Worm (Caenorhabditis elegans) whole organism, late embryonic: ENCODE data around the gene znf-474.

ENCODE experiments used
- dmd-4 ChIP-seq: sonication (generic microtip); optimal IDR thresholded peaks from 2 replicates; lab custom pipeline; 2016; ENCODE audit warnings: borderline replicate concordance, missing genetic modification characterization, missing compliant biosample characterization
- fax-1 ChIP-seq: sonication (generic microtip); optimal IDR thresholded peaks from 2 replicates; lab custom pipeline; 2016; ENCODE audit warnings: missing genotype, missing genetic modification characterization, missing compliant biosample characterization
- lim-6 ChIP-seq: sonication (generic microtip); optimal IDR thresholded peaks from 2 replicates; lab custom pipeline; 2016; ENCODE audit warnings: missing genetic modification characterization, missing compliant biosample characterization
- pha-2 ChIP-seq: sonication (generic microtip); optimal IDR thresholded peaks from 2 replicates; lab custom pipeline; 2017; ENCODE audit warnings: mild to moderate bottlenecking, missing genetic modification characterization, missing compliant biosample characterization
- pqm-1 ChIP-seq: sonication (generic microtip); optimal IDR thresholded peaks from 2 replicates; lab custom pipeline; 2016; ENCODE audit warnings: missing genetic modification characterization, missing compliant biosample characterization
- zip-5 ChIP-seq: sonication (generic microtip); optimal IDR thresholded peaks from 2 replicates; lab custom pipeline; 2016; ENCODE audit warnings: missing genetic modification characterization, missing compliant biosample characterization
- ztf-16 ChIP-seq: sonication (generic microtip); optimal IDR thresholded peaks from 2 replicates; lab custom pipeline; 2017; ENCODE audit warnings: missing genetic modification characterization, missing compliant biosample characterization

DNA sequence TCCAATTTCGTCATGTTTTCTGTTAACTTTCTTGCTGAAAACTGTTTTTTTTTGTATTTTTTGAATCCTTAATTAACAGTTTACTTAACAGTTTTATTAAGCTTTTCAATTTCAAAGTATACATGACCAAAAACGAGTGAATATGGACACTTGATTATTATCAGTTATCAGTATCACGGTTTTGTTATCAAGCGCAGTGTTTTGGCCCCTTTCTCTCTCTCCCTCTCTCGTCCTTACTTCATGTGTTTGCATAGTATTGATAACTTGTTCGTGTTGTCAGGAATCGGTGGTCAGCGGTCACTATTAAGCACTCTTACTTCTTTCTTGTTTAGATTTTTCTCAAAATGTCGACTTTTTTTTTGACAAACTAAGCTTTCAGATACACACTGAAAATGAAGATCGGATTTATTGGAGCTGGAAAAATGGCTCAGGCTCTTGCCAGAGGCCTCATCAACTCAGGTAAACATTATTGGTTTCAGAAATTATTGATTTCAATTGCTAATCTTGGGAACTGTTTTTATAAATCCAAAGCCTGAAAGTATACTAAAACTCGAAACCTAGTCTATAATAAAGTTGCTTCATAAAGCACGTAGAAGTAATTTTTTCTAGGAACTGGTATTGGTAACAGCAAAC is 3.2 kb upstream of the znf-474 start, which contains the start of gene pycr-1:
- TF ChIP-seq zip-5 (tag; lab: Kevin White, UChicago), result no peak
- no peak for TF ChIP-seq fax-1 (tag; lab: Kevin White, UChicago)
- no peak for TF ChIP-seq pqm-1 (tag; lab: Kevin White, UChicago)
- TF ChIP-seq pha-2 (tag; lab: Kevin White, UChicago), result no peak
- no peak for TF ChIP-seq ztf-16
- no peak for TF ChIP-seq lim-6 (tag; lab: Kevin White, UChicago)
- TF ChIP-seq dmd-4 (tag; lab: Kevin White, UChicago), result no peak
